Worm (Caenorhabditis elegans): Measurements from ENCODE around the gene asp-9.

asp-9 gene

DNA sequence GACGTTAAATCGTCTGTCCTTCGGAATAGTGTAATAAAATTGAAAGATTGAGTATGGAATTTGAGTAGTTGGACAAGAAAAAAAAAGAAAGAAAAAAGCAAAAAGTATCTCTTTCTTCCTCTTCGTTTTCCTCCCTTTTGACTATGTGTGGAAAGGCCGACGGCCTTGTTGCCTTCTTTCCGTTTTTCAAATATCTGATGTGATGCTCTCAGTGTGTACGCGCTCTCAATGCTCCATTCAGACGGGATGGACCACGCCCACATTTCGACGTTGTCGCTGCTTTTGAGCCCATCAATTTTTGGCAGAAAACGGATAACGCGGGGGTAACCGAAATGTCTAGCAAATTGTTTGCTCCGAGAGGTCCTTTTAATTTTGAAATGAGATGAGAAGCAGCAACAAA lies 12.7 kb upstream of the asp-9 start:
- TF ChIP-seq hmg-20 (GFP tag; IDR thresholded peaks at IDR 0.05): no peak
- no peak for TF ChIP-seq Y67H2A.10 (GFP tag; conservative IDR thresholded peaks at IDR 0.05)
- no peak for TF ChIP-seq cebp-1 (GFP tag; IDR thresholded peaks at IDR 0.05)
- TF ChIP-seq cebp-1 (tag; optimal IDR thresholded peaks at IDR 0.05): no peak
- TF ChIP-seq ets-4 (GFP tag; optimal IDR thresholded peaks at IDR 0.05): no peak
- no peak for TF ChIP-seq F52B5.7 (tag; optimal IDR thresholded peaks at IDR 0.05)
- no peak for TF ChIP-seq ekl-4 (GFP tag; IDR thresholded peaks at IDR 0.05)
- no peak for TF ChIP-seq F57C9.4 (tag; optimal IDR thresholded peaks at IDR 0.05)
- TF ChIP-seq lsy-27 (tag; optimal IDR thresholded peaks at IDR 0.05; ENCODE audit: borderline replicate concordance, insufficient read depth): no peak

DNA sequence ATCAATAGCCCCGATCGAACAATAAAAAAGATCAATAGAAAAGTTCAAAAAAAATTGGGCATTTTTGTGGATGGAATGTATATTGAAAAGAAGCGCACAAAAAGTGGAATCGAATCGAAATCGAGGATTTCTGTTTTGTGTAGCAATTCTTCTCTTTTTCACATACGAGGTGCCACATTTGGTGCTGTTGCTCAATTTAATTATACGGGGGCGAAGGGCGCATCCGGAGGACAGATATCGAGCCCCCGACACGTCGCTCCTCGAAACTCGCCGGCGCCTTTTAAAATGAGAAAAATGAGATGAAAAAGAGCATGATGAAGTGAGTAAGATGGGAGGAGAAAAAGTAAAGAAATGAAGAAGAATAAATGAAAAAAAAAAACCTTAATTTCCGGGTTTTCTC lies 8.3 kb upstream of the asp-9 start:
- TF ChIP-seq T07F8.4 (tag; optimal IDR thresholded peaks at IDR 0.05) (no peak), ztf-3 (GFP tag; optimal IDR thresholded peaks at IDR 0.05) (no peak), attf-5 (GFP tag; optimal IDR thresholded peaks at IDR 0.05) (no peak), Y95B8A.8 (GFP tag; IDR thresholded peaks at IDR 0.05) (no peak), cebp-2 (GFP tag; IDR thresholded peaks at IDR 0.05) (no peak), Y53F4B.3 (GFP tag; IDR thresholded peaks at IDR 0.05) (no peak), lin-35 (GFP tag; optimal IDR thresholded peaks at IDR 0.05) (no peak), ceh-58 (GFP tag; IDR thresholded peaks at IDR 0.05) (no peak), nfyb-1 (GFP tag; IDR thresholded peaks at IDR 0.05) (no peak), K12H6.12 (tag; optimal IDR thresholded peaks at IDR 0.05) (no peak), F55B11.4 (tag; optimal IDR thresholded peaks at IDR 0.05; ENCODE audit: borderline replicate concordance, insufficient read depth) (no peak), efl-1 (GFP tag; optimal IDR thresholded peaks at IDR 0.05) (no peak), tlf-1 (GFP tag; optimal IDR thresholded peaks at IDR 0.05) (no peak), Y53G8AR.9 (GFP tag; conservative IDR thresholded peaks at IDR 0.05) (no peak), tbx-9 (tag; optimal IDR thresholded peaks at IDR 0.05; ENCODE audit: borderline replicate concordance) (no peak)

DNA sequence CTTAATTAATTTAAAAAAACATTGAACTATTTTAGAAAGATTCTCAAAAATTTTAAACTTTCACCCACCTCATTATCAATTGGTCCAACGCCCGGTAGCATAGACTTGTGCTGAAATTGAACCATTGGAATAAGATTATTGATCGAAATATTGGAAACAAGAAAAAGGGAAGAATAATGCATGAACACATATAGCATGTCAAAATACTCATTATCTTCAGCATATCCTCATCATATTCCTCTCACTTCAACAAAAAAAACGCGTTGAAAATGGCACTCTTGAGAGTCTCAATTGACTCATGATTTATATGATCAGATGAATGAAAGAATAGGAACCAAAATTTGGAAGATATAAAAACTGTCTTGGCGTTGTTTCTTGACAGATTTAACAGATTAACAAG lies 1.9 kb upstream of the asp-9 start, which contains the start of gene unc-77:
TSS of gene unc-77 (minus strand) at position 101 of the 400 bp plus-strand sequence.
- TF ChIP-seq pha-4 (tag; optimal IDR thresholded peaks at IDR 0.05) (no peak), rec-8 (tag; optimal IDR thresholded peaks at IDR 0.05) (no peak), F49E8.2 (tag; optimal IDR thresholded peaks at IDR 0.05; ENCODE audit: insufficient read depth) (no peak), mes-4 (tag; optimal IDR thresholded peaks at IDR 0.05) (no peak), ztf-18 (tag; optimal IDR thresholded peaks at IDR 0.05) (no peak)

DNA sequence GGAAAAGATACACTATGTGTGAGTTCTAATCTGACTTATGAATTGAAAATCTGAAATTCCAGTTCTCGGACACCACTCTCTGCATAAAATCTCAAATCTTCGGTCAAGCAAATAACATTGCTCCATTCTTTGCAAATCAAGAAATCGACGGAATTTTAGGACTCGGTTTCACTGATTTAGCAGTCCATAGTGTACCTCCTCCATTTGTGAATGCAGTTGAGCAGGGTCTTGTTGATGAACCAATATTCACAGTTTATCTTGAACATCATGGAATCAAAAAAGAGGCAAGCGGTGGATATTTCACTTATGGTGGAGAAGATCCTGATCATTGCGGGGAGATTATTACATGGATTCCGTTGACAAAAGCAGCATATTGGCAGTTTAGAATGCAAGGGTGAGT lies 1.5 kb downstream of the asp-9 start:
- TF ChIP-seq ceh-91 (GFP tag; IDR thresholded peaks at IDR 0.05) (no peak), D2030.7 (GFP tag; IDR thresholded peaks at IDR 0.05) (no peak), lsl-1 (GFP tag; optimal IDR thresholded peaks at IDR 0.05) (no peak), K12H6.12 (tag; optimal IDR thresholded peaks at IDR 0.05) (no peak), Y56A3A.18 (GFP tag; IDR thresholded peaks at IDR 0.05) (no peak), mes-4 (tag; optimal IDR thresholded peaks at IDR 0.05) (no peak), F22D6.2 (tag; optimal IDR thresholded peaks at IDR 0.05) (no peak), snpc-3.4 (tag; optimal IDR thresholded peaks at IDR 0.05) (no peak), aptf-3 (GFP tag; IDR thresholded peaks at IDR 0.05) (no peak), sdz-38 (tag; optimal IDR thresholded peaks at IDR 0.05) (no peak), snpc-4 (GFP tag; optimal IDR thresholded peaks at IDR 0.05) (no peak), snpc-4 (tag; optimal IDR thresholded peaks at IDR 0.05) (no peak), ztf-22 (GFP tag; optimal IDR thresholded peaks at IDR 0.05) (no peak), let-607 (tag; optimal IDR thresholded peaks at IDR 0.05) (no peak), F10E7.11 (tag; optimal IDR thresholded peaks at IDR 0.05) (no peak), mel-28 (tag; optimal IDR thresholded peaks at IDR 0.05; ENCODE audit: borderline replicate concordance) (no peak), zim-3 (tag; optimal IDR thresholded peaks at IDR 0.05) (no peak), B0019.2 (GFP tag; conservative IDR thresholded peaks at IDR 0.05) (no peak), mxl-1 (tag; optimal IDR thresholded peaks at IDR 0.05) (no peak)
